Worm (Caenorhabditis elegans): ENCODE measurements around the gene F26D11.2.
A peak's percentile ranks its signal among the peaks of the same experiment; 100 is the strongest.

F26D11.2 gene

DNA sequence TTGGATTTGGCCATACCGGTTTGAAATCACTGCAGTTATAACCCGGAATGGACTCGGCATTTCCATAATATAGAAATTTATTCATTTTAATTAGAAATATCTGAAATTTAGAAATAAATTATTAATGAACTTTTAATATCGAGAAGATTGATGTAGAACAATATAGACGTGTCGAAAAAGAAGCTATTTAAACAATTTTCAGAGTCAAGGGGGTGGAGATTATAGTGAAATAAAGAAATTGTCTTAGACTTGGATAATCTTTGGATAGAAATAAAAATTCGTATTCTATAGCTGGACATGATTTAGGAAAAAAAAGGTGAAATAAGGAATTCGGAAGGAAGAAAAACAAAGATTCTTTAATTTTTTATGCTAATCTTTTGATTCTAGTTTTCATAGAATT lies 18.8 kb upstream of the F26D11.2 start, which contains the start of gene srt-53:
srt-53 (minus strand) TSS at position 101 of the 400 bp plus-strand sequence.
- TF ChIP-seq nhr-84 (tag; optimal IDR thresholded peaks at IDR 0.05) (no peak), dsc-1 (tag; optimal IDR thresholded peaks at IDR 0.05) (no peak), ama-1 (optimal IDR thresholded peaks at IDR 0.05) (no peak), blmp-1 (tag; optimal IDR thresholded peaks at IDR 0.05) (no peak), nhr-12 (tag; optimal IDR thresholded peaks at IDR 0.05) (no peak), hpl-2 (GFP tag; optimal IDR thresholded peaks at IDR 0.05) (no peak), lin-14 (GFP tag; optimal IDR thresholded peaks at IDR 0.05) (no peak), elt-3 (tag; optimal IDR thresholded peaks at IDR 0.05) (no peak), alr-1 (tag; optimal IDR thresholded peaks at IDR 0.05; ENCODE audit: borderline replicate concordance) (no peak), grh-1 (GFP tag; IDR thresholded peaks at IDR 0.05) (no peak), nhr-77 (tag; optimal IDR thresholded peaks at IDR 0.05) (no peak)

- TF ChIP-seq xbp-1 (tag; optimal IDR thresholded peaks at IDR 0.05) (no peak), F16B12.6 (tag; optimal IDR thresholded peaks at IDR 0.05) (no peak), lir-3 (tag; optimal IDR thresholded peaks at IDR 0.05; ENCODE audit: poor library complexity) (no peak), efl-3 (GFP tag; optimal IDR thresholded peaks at IDR 0.05) (no peak), rnt-1 (tag; optimal IDR thresholded peaks at IDR 0.05) (no peak), pax-3 (tag; optimal IDR thresholded peaks at IDR 0.05) (no peak), ceh-8 (GFP tag; optimal IDR thresholded peaks at IDR 0.05) (no peak), aha-1 (tag; optimal IDR thresholded peaks at IDR 0.05) (no peak), nhr-20 (tag; optimal IDR thresholded peaks at IDR 0.05) (no peak), elt-3 (tag; optimal IDR thresholded peaks at IDR 0.05) (no peak), sup-37 (GFP tag; optimal IDR thresholded peaks at IDR 0.05) (no peak), dsc-1 (tag; optimal IDR thresholded peaks at IDR 0.05) (no peak)
These were observed 15.5 kb upstream of the F26D11.2 start, which contains the start of gene Y97E10B.1 for ce11 chrV:7943568-7943967. Gene Y97E10B.1, plus strand, starts transcription at chrV:7943868.

- TF ChIP-seq dsc-1 (tag; optimal IDR thresholded peaks at IDR 0.05) = peak; percentile 48
- peak; percentile 14 for TF ChIP-seq fkh-8 (tag; optimal IDR thresholded peaks at IDR 0.05)
- TF ChIP-seq C04F5.9 (tag; optimal IDR thresholded peaks at IDR 0.05) = no peak
These were observed 12.8 kb upstream of the F26D11.2 start for ce11 chrV:7946229-7946628.

DNA sequence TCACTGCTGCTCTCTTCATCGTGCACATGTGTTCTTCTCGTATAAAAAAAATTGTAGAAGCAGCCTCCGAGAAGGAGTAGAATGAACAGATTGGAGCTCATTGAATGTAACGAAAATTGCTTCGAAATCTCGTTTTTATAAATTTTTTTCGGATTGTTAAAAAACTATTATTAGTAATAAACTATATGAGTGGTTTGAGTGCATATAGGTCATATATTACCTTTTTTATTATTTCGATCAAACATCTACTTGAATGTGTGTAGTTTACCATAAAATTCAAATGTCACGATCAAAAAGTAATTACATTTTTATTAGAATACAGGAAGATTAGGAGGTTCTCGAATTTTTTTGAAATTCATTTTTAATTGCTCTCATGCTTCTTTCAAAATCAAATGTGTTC lies 6.2 kb upstream of the F26D11.2 start, which contains the start of gene clec-216:
clec-216 (minus strand) TSS at position 101 of the 400 bp plus-strand sequence.
- TF ChIP-seq elt-2 (tag; optimal IDR thresholded peaks at IDR 0.05) = no peak
- TF ChIP-seq swsn-7 (tag; optimal IDR thresholded peaks at IDR 0.05) = no peak
- TF ChIP-seq ets-5 (GFP tag; IDR thresholded peaks at IDR 0.05) = no peak
- TF ChIP-seq unc-98 (GFP tag; IDR thresholded peaks at IDR 0.05) = no peak
- TF ChIP-seq sptf-1 (tag; optimal IDR thresholded peaks at IDR 0.05) = no peak
- no peak for TF ChIP-seq fkh-4 (tag; optimal IDR thresholded peaks at IDR 0.05; ENCODE audit: borderline replicate concordance)
- TF ChIP-seq grh-1 (GFP tag; IDR thresholded peaks at IDR 0.05) = no peak
- no peak for TF ChIP-seq mep-1 (tag; optimal IDR thresholded peaks at IDR 0.05)
- TF ChIP-seq lir-3 (tag; optimal IDR thresholded peaks at IDR 0.05; ENCODE audit: poor library complexity) = no peak
- TF ChIP-seq nhr-19 (GFP tag; conservative IDR thresholded peaks at IDR 0.05) = no peak

DNA sequence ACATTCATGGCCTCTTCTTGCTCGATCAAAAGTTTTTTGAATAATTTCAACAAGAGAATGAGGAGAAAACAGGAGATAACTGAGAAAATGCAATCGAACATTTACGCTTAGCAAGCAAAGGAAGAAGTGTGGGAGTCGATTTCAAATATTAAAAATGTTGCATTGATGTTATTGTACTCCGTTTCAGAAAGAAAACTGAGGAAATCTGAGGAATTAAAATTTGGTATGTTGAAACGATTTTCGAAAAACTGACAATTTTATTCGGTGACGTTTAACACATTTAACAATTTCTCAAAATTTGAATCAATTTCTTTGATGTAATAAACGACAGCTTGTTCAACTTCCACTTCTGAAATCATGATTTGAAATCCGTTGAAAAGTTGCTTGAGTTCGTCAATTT lies 4.5 kb upstream of the F26D11.2 start, which contains the start of gene F26D11.13:
F26D11.13 (minus strand) TSS at position 101 of the 400 bp plus-strand sequence.
- no peak for TF ChIP-seq Y116A8C.19 (tag; optimal IDR thresholded peaks at IDR 0.05; ENCODE audit: borderline replicate concordance)
- TF ChIP-seq C34B4.2 (tag; optimal IDR thresholded peaks at IDR 0.05) = no peak
- no peak for TF ChIP-seq ztf-11 (tag; optimal IDR thresholded peaks at IDR 0.05)
- no peak for TF ChIP-seq dsc-1 (tag; optimal IDR thresholded peaks at IDR 0.05)

Measured in whole organism, L1 larva.